Fruit fly (Drosophila melanogaster): ENCODE results near the gene CG31606.

CG31606 gene

dm6 chr2L:8100489-8101352, 46.7 kb upstream of the CG31606 start (continued):
- TF ChIP-seq Fer3 (tag; optimal IDR thresholded peaks at IDR 0.05) (peak; percentile 2), Atf-2 (GFP tag; optimal IDR thresholded peaks at IDR 0.05) (no peak), CG15696 (tag; optimal IDR thresholded peaks at IDR 0.05) (no peak), CG3281 (GFP tag; optimal IDR thresholded peaks at IDR 0.05) (peak; percentile 38), org-1 (GFP tag; optimal IDR thresholded peaks at IDR 0.05) (peak; percentile 16), GATAe (GFP tag; conservative IDR thresholded peaks at IDR 0.05) (peak; percentile 89), CG14014 (GFP tag; IDR thresholded peaks at IDR 0.05) (no peak), nmo (GFP tag; optimal IDR thresholded peaks at IDR 0.05) (peak; percentile 8), zf30C (GFP tag; optimal IDR thresholded peaks at IDR 0.05) (no peak), vnd (GFP tag; IDR thresholded peaks at IDR 0.05; ENCODE audit: partially characterized antibody) (peak; percentile 46; the same call in 1 of the 3 replicates), wek (GFP tag; optimal IDR thresholded peaks at IDR 0.05) (peak; percentile 25), mirr (GFP tag; optimal IDR thresholded peaks at IDR 0.05) (peak; percentile 99), CG2712 (tag; optimal IDR thresholded peaks at IDR 0.05) (peak; percentile 23)

DNA sequence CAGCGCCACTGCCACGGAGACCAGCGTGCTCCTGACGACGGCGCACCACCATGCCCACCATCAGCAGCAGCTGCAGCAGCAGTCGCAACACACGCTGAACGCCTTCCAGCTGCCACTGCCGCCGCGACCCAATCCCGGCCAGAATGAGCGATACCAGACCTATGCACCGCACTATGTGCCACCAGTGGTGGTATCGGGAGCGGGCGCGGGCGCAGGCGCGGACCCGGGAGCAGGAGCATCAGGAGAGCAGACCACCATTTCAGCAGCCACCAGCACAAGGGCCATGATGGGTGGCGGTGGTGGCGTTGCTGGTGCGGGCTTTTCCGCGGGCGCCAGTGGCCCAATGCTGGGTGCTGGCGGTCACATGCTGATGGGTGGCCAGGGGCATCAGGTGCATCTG, 44.3 kb upstream of the CG31606 start:
- TF ChIP-seq Stat92E (GFP tag; optimal IDR thresholded peaks at IDR 0.05) (no peak), CG31388 (GFP tag; optimal IDR thresholded peaks at IDR 0.05) (no peak), crp (GFP tag; optimal IDR thresholded peaks at IDR 0.05) (no peak), CG31224 (GFP tag; IDR thresholded peaks at IDR 0.05) (no peak), sima (GFP tag; optimal IDR thresholded peaks at IDR 0.05) (no peak), slp2 (GFP tag; optimal IDR thresholded peaks at IDR 0.05) (no peak), bsh (GFP tag; optimal IDR thresholded peaks at IDR 0.05) (no peak), NK7.1 (GFP tag; optimal IDR thresholded peaks at IDR 0.05) (no peak), CG8478 (optimal IDR thresholded peaks at IDR 0.05) (peak; percentile 85), row (GFP tag; IDR thresholded peaks at IDR 0.05) (no peak), CkIIα-i1 (GFP tag; IDR thresholded peaks at IDR 0.05) (0 out of 2 replicates have a peak, but pooled peaks have one; percentile 21), Trl (optimal IDR thresholded peaks at IDR 0.05) (peak; percentile 21 to 44), Trl (GFP tag; optimal IDR thresholded peaks at IDR 0.05) (no peak), Hr39 (optimal IDR thresholded peaks at IDR 0.05) (peak; percentile 100), Lpt (GFP tag; optimal IDR thresholded peaks at IDR 0.05) (no peak), pros (GFP tag; optimal IDR thresholded peaks at IDR 0.05) (no peak), mld (GFP tag; IDR thresholded peaks at IDR 0.05; ENCODE audit: partially characterized antibody) (no peak), E2f2 (GFP tag; IDR thresholded peaks at IDR 0.05) (no peak), CG14014 (GFP tag; IDR thresholded peaks at IDR 0.05) (no peak), CG9876 (GFP tag; optimal IDR thresholded peaks at IDR 0.05) (no peak), sd (tag; optimal IDR thresholded peaks at IDR 0.05) (no peak), CG13894 (tag; optimal IDR thresholded peaks at IDR 0.05) (no peak), Ssrp (tag; optimal IDR thresholded peaks at IDR 0.05) (no peak), NC2β (GFP tag; optimal IDR thresholded peaks at IDR 0.05) (no peak), MBD-R2 (GFP tag; IDR thresholded peaks at IDR 0.05) (no peak), CG11695 (GFP tag; IDR thresholded peaks at IDR 0.05) (no peak), ara (GFP tag; IDR thresholded peaks at IDR 0.05) (no peak), CG13296 (GFP tag; optimal IDR thresholded peaks at IDR 0.05) (no peak), stwl (tag; optimal IDR thresholded peaks at IDR 0.05) (no peak), zen (tag; optimal IDR thresholded peaks at IDR 0.05) (no peak), az2 (GFP tag; optimal IDR thresholded peaks at IDR 0.05) (no peak), Neu2 (GFP tag; optimal IDR thresholded peaks at IDR 0.05; ENCODE audit: borderline replicate concordance) (no peak), Med (GFP tag) (peak; percentile 76), tgo (GFP tag; IDR thresholded peaks at IDR 0.05) (no peak), vfl (GFP tag; optimal IDR thresholded peaks at IDR 0.05) (no peak), dpn (GFP tag; optimal IDR thresholded peaks at IDR 0.05) (no peak), sr (GFP tag; IDR thresholded peaks at IDR 0.05) (no peak), wek (GFP tag; optimal IDR thresholded peaks at IDR 0.05) (no peak)

All from whole organism, embryonic.